Worm (Caenorhabditis elegans) whole organism, L4 larva: ENCODE measurements around the gene ttbk-8.1.
"Not testable (repeated sequence)": the region's sequence is repeated elsewhere in the genome, so short reads cannot be mapped to it uniquely, and the experiment has no call there.

Source experiments
- F37D6.2 ChIP-seq: sonication (generic microtip); optimal IDR thresholded peaks from 2 replicates; lab custom pipeline; 2016; ENCODE audit warnings: mild to moderate bottlenecking, missing genetic modification characterization, missing compliant biosample characterization
- Y105C5A.15 ChIP-seq: fragments of 200-800 bp; sonication (Bioruptor generic); IDR thresholded peaks from 2 replicates; pipeline ENCODE4 v1.3.6; 2022; ENCODE audit warnings: missing genetic modification characterization, missing compliant biosample characterization
- Y48G9A.11 ChIP-seq: fragments of 200-800 bp; sonication (Bioruptor generic); IDR thresholded peaks from 2 replicates; pipeline ENCODE4 v1.3.6; 2022; ENCODE audit warnings: missing genetic modification reagents, missing genetic modification characterization, missing compliant biosample characterization
- attf-4 ChIP-seq: sonication (generic microtip); optimal IDR thresholded peaks from 3 replicates; lab custom pipeline; 2017; ENCODE audit warnings: missing biosample characterization, missing genetic modification characterization
- ceh-20 ChIP-seq: fragments of 200-800 bp; sonication (Bioruptor generic); IDR thresholded peaks from 2 replicates; pipeline ENCODE4 v1.3.6; 2022; ENCODE audit warnings: missing genetic modification reagents, missing genetic modification characterization, missing compliant biosample characterization
- ces-1 ChIP-seq: fragments of 150-350 bp; sonication (generic microtip); optimal IDR thresholded peaks from 4 replicates; lab custom pipeline; 2014; ENCODE audit warnings: missing biosample characterization, missing genetic modification reagents, missing genetic modification characterization
- ctbp-1 ChIP-seq: fragments of 200-800 bp; sonication (Bioruptor generic); IDR thresholded peaks from 2 replicates; pipeline ENCODE4 v1.3.6; 2022; ENCODE audit warnings: missing genetic modification reagents, missing genetic modification characterization, missing compliant biosample characterization
- daf-12 ChIP-seq: fragments of 150-350 bp; optimal IDR thresholded peaks from 2 replicates; lab custom pipeline; 2014; ENCODE audit warnings: missing biosample characterization, missing genetic modification reagents, missing genetic modification characterization
- daf-16 ChIP-seq, 3 experiments: sonication (generic microtip); optimal IDR thresholded peaks; 2 replicates each; lab custom pipeline; 2016 to 2017; ENCODE audit warnings: missing genetic modification characterization in 3 of 3, missing genetic modification reagents in 3 of 3, mild to moderate bottlenecking in 2 of 3, missing compliant biosample characterization in 2 of 3, missing biosample characterization in 1 of 3, moderate library complexity in 1 of 3
- dmd-6 ChIP-seq: fragments of 200-800 bp; sonication (Bioruptor generic); IDR thresholded peaks from 2 replicates; pipeline ENCODE4 v1.3.6; 2022; ENCODE audit warnings: missing genetic modification reagents, missing genetic modification characterization, missing compliant biosample characterization
- dpl-1 ChIP-seq: fragments of 150-350 bp; optimal IDR thresholded peaks from 2 replicates; lab custom pipeline; 2014; ENCODE audit warnings: missing biosample characterization, missing genetic modification reagents, missing genetic modification characterization
- egl-43 ChIP-seq: fragments of 200-800 bp; sonication (Bioruptor generic); IDR thresholded peaks from 2 replicates; pipeline ENCODE4 v1.3.6; 2022; ENCODE audit warnings: missing genetic modification reagents, missing genetic modification characterization, missing compliant biosample characterization
- hif-1 ChIP-seq, 2 experiments: sonication (generic microtip); optimal IDR thresholded peaks; 2 replicates each; lab custom pipeline; 2016 to 2017; ENCODE audit warnings: missing compliant biosample characterization in 2 of 2, missing genetic modification characterization in 2 of 2, missing genetic modification reagents in 2 of 2, missing genotype in 2 of 2, mild to moderate bottlenecking in 1 of 2
- lim-7 ChIP-seq: fragments of 200-800 bp; sonication (Bioruptor generic); IDR thresholded peaks from 2 replicates; pipeline ENCODE4 v1.3.6; 2022; ENCODE audit warnings: missing genetic modification characterization, missing compliant biosample characterization
- lin-15B ChIP-seq: fragments of 150-350 bp; sonication (generic microtip); optimal IDR thresholded peaks from 3 replicates; lab custom pipeline; 2014; ENCODE audit warnings: missing biosample characterization, missing genetic modification characterization
- lin-38 ChIP-seq: fragments of 200-800 bp; sonication (Bioruptor generic); IDR thresholded peaks from 2 replicates; pipeline ENCODE4 v1.3.6; 2022; ENCODE audit warnings: missing genetic modification reagents, missing genetic modification characterization, missing compliant biosample characterization
- lsy-2 ChIP-seq, 2 experiments: fragments of 150-350 bp in 1 of 2; sonication (generic microtip) in 1 of 2; optimal IDR thresholded peaks; 2 replicates each; lab custom pipeline; 2014 to 2017; ENCODE audit warnings: missing biosample characterization in 2 of 2, missing genetic modification characterization in 2 of 2
- mdt-29 ChIP-seq: fragments of 200-800 bp; sonication (Bioruptor generic); IDR thresholded peaks from 2 replicates; pipeline ENCODE4 v1.3.6; 2022; ENCODE audit warnings: missing genetic modification reagents, missing genetic modification characterization, missing compliant biosample characterization
- mes-2 ChIP-seq: sonication (generic microtip); optimal IDR thresholded peaks from 2 replicates; lab custom pipeline; 2016; ENCODE audit warnings: missing genotype, mild to moderate bottlenecking, missing genetic modification characterization, missing compliant biosample characterization; ENCODE audit not compliant: poor library complexity, severe bottlenecking
- nhr-28 ChIP-seq: fragments of 150-350 bp; optimal IDR thresholded peaks from 2 replicates; lab custom pipeline; 2014; ENCODE audit warnings: missing biosample characterization, missing genetic modification characterization
- pha-4 ChIP-seq, 2 experiments: fragments of 150-350 bp in 1 of 2; fragments of 200-800 bp in 1 of 2; sonication (Bioruptor generic) in 1 of 2; IDR thresholded peaks in 1 of 2; optimal IDR thresholded peaks in 1 of 2; 2 replicates each; pipeline versions ENCODE4 v1.3.6 to Lab custom; 2014 to 2022; ENCODE audit warnings: missing genetic modification characterization in 2 of 2, missing genetic modification reagents in 2 of 2, missing biosample characterization in 1 of 2, missing compliant biosample characterization in 1 of 2
- rbr-2 ChIP-seq: sonication (generic microtip); optimal IDR thresholded peaks from 2 replicates; lab custom pipeline; 2016; ENCODE audit warnings: missing genotype, missing genetic modification characterization, missing compliant biosample characterization
- snpc-1.2 ChIP-seq: fragments of 200-800 bp; sonication (Bioruptor generic); IDR thresholded peaks from 2 replicates; pipeline ENCODE4 v1.3.6; 2022; ENCODE audit warnings: missing genetic modification reagents, missing genetic modification characterization, missing compliant biosample characterization
- unc-130 ChIP-seq: sonication (generic microtip); optimal IDR thresholded peaks from 2 replicates; lab custom pipeline; 2016; ENCODE audit warnings: missing genetic modification reagents, missing genetic modification characterization, missing compliant biosample characterization
- unc-62 ChIP-seq, 3 experiments: fragments of 150-350 bp in 1 of 3; sonication (generic microtip); optimal IDR thresholded peaks in 2 of 3; peaks in 1 of 3; 1 replicate in 1 of 3; 2 replicates in 2 of 3; lab custom pipeline; 2014 to 2017; ENCODE audit warnings: missing biosample characterization in 3 of 3, missing genetic modification characterization in 3 of 3, missing genetic modification reagents in 3 of 3, missing genotype in 1 of 3
- zfp-2 ChIP-seq: sonication (generic microtip); optimal IDR thresholded peaks from 2 replicates; lab custom pipeline; 2016; ENCODE audit warnings: mild to moderate bottlenecking, missing genetic modification characterization, missing compliant biosample characterization
- zfp-3 ChIP-seq: fragments of 200-800 bp; sonication (Bioruptor generic); conservative IDR thresholded peaks from 2 replicates; pipeline ENCODE4 v1.3.6; 2022; ENCODE audit warnings: missing genetic modification reagents, missing genetic modification characterization, missing compliant biosample characterization

The ttbk-8.1 gene

ce11 chrIV:13487596-13487995 is 15.5 kb downstream of the ttbk-8.1 start:
- TF ChIP-seq lim-7 (no peak), rbr-2 (tag; lab: Kevin White, UChicago) (no peak), ceh-20 (GFP tag; lab: Robert Waterston, UW) (no peak), unc-62 (GFP tag; optimal IDR thresholded peaks at IDR 0.05 in 1 of 2; lab: Kevin White, UChicago) (peak in 1 of 2 experiments; percentile 53), unc-62 (tag; optimal IDR thresholded peaks at IDR 0.05; lab: Kevin White, UChicago) (no peak)

ce11 chrIV:13492271-13492670 is 20.2 kb downstream of the ttbk-8.1 start, which contains the start of gene Y45F10A.7:
Gene Y45F10A.7, plus strand, starts transcription at chrIV:13492571.
- TF ChIP-seq lsy-2 (tag; optimal IDR thresholded peaks at IDR 0.05; lab: Kevin White, UChicago) = no peak
- no peak for TF ChIP-seq ces-1
- no peak for TF ChIP-seq dpl-1 (GFP tag; lab: Kevin White, UChicago)
- no peak for TF ChIP-seq mes-2
- no peak for TF ChIP-seq zfp-3 (GFP tag; lab: Robert Waterston, UW)
- TF ChIP-seq nhr-28 (tag; lab: Kevin White, UChicago) = no peak

- no peak for TF ChIP-seq lin-38 (GFP tag; lab: Robert Waterston, UW)
- no peak for TF ChIP-seq lim-7
- TF ChIP-seq F37D6.2 (tag; lab: Kevin White, UChicago) = no peak
- no peak for TF ChIP-seq mdt-29
- TF ChIP-seq hif-1 (tag; optimal IDR thresholded peaks at IDR 0.05; lab: Kevin White, UChicago) = no peak
- no peak for TF ChIP-seq Y48G9A.11 (GFP tag; lab: Robert Waterston, UW)
- no peak for TF ChIP-seq Y105C5A.15 (GFP tag; lab: Robert Waterston, UW)
- no peak for TF ChIP-seq lin-15B (tag; lab: Kevin White, UChicago)
Measured at ce11 chrIV:13493719-13494118, 21.6 kb downstream of the ttbk-8.1 start.

ce11 chrIV:13502806-13503363 is 30.8 kb downstream of the ttbk-8.1 start, which contains the start of gene tbc-9:
Gene tbc-9, minus strand, starts transcription at chrIV:13502856.
- TF ChIP-seq zfp-2 (tag; lab: Kevin White, UChicago) = no peak
- no peak for TF ChIP-seq attf-4
- TF ChIP-seq mes-2 = peak; percentile 6
- no peak for TF ChIP-seq dmd-6 (GFP tag; lab: Robert Waterston, UW)
- no peak for TF ChIP-seq unc-62 (GFP tag; optimal IDR thresholded peaks at IDR 0.05 in 1 of 2; lab: Kevin White, UChicago)
- no peak for TF ChIP-seq unc-62 (tag; optimal IDR thresholded peaks at IDR 0.05; lab: Kevin White, UChicago)
- no peak for TF ChIP-seq ces-1
- TF ChIP-seq daf-12 (tag; lab: Kevin White, UChicago) = no peak
- TF ChIP-seq pha-4 (GFP tag; IDR thresholded peaks at IDR 0.05; lab: Robert Waterston, UW) = no peak
- peak; percentile 51 for TF ChIP-seq pha-4 (tag; optimal IDR thresholded peaks at IDR 0.05; lab: Kevin White, UChicago)
- no peak for TF ChIP-seq unc-130 (GFP tag; lab: Kevin White, UChicago)
- TF ChIP-seq daf-16 (GFP tag; optimal IDR thresholded peaks at IDR 0.05; lab: Kevin White, UChicago) = no peak
- peak; percentile 57 for TF ChIP-seq daf-16 (tag; optimal IDR thresholded peaks at IDR 0.05; lab: Kevin White, UChicago)
- no peak for TF ChIP-seq nhr-28 (tag; lab: Kevin White, UChicago)

ce11 chrIV:13503365-13504015 is 31.4 kb downstream of the ttbk-8.1 start:
- TF ChIP-seq unc-130 (GFP tag; lab: Kevin White, UChicago) (peak; percentile 36), mes-2 (peak; percentile 13)

ce11 chrIV:13504065-13504464 is 32.0 kb downstream of the ttbk-8.1 start:
- TF ChIP-seq snpc-1.2 (GFP tag; lab: Robert Waterston, UW) (peak; percentile 47; the same call in 1 of the 2 replicates), egl-43 (0 out of 2 replicates have a peak, but pooled peaks have one; percentile 10), pha-4 (GFP tag; IDR thresholded peaks at IDR 0.05; lab: Robert Waterston, UW) (peak; percentile 36; the same call in 1 of the 2 replicates), lin-38 (GFP tag; lab: Robert Waterston, UW) (peak; percentile 56), ctbp-1 (GFP tag; lab: Robert Waterston, UW) (0 out of 2 replicates have a peak, but pooled peaks have one; percentile 11), lim-7 (0 out of 2 replicates have a peak, but pooled peaks have one; percentile 30)
- TF ChIP-seq pha-4 (tag; optimal IDR thresholded peaks at IDR 0.05; lab: Kevin White, UChicago) = not testable (repeated sequence)
